Worm (Caenorhabditis elegans) whole organism, young adult: ENCODE measurements around the gene C03A3.2.

Experiments
- B0336.3 ChIP-seq: fragments of 200-800 bp; sonication (Bioruptor generic); IDR thresholded peaks from 2 replicates; pipeline ENCODE4 v1.3.6; 2022; ENCODE audit warnings: missing genetic modification characterization, missing compliant biosample characterization
- D2030.7 ChIP-seq: fragments of 200-800 bp; sonication (Bioruptor generic); IDR thresholded peaks from 2 replicates; pipeline ENCODE4 v1.3.6; 2022; ENCODE audit warnings: missing genetic modification reagents, missing genetic modification characterization, missing compliant biosample characterization
- K12H6.12 ChIP-seq: fragments of 200-800 bp; sonication (Bioruptor generic); optimal IDR thresholded peaks from 2 replicates; lab custom pipeline; 2018; ENCODE audit warnings: mild to moderate bottlenecking, missing genetic modification characterization, missing compliant biosample characterization
- ama-1 ChIP-seq, 3 experiments: fragments of 150-350 bp in 1 of 3; sonication (generic microtip) in 2 of 3; optimal IDR thresholded peaks; 2 replicates each; lab custom pipeline; 2014 to 2018; ENCODE audit warnings: missing biosample characterization in 2 of 3, missing genetic modification characterization in 2 of 3, missing genetic modification reagents in 2 of 3
- bed-2 ChIP-seq: fragments of 200-800 bp; sonication (Bioruptor generic); IDR thresholded peaks from 2 replicates; pipeline ENCODE4 v1.3.6; 2022; ENCODE audit warnings: missing genetic modification reagents, missing genetic modification characterization, missing compliant biosample characterization
- ccch-3 ChIP-seq: fragments of 200-800 bp; sonication (Bioruptor generic); optimal IDR thresholded peaks from 2 replicates; lab custom pipeline; 2018; ENCODE audit warnings: mild to moderate bottlenecking, missing genetic modification characterization, missing compliant biosample characterization
- efl-1 ChIP-seq: fragments of 150-350 bp; optimal IDR thresholded peaks from 2 replicates; lab custom pipeline; 2014; ENCODE audit warnings: missing biosample characterization, missing genetic modification reagents, missing genetic modification characterization
- nhr-80 ChIP-seq: sonication (generic microtip); optimal IDR thresholded peaks from 2 replicates; lab custom pipeline; 2016; ENCODE audit warnings: missing genetic modification characterization, missing compliant biosample characterization
- rec-8 ChIP-seq, 2 experiments: sonication (generic microtip); optimal IDR thresholded peaks; 2 replicates each; lab custom pipeline; 2016; ENCODE audit warnings: mild to moderate bottlenecking in 2 of 2, missing genetic modification characterization in 2 of 2, missing genetic modification reagents in 2 of 2, missing genotype in 2 of 2, missing biosample characterization in 1 of 2, missing compliant biosample characterization in 1 of 2, moderate library complexity in 1 of 2
- somi-1 ChIP-seq: fragments of 200-800 bp; sonication (Bioruptor generic); optimal IDR thresholded peaks from 2 replicates; lab custom pipeline; 2018; ENCODE audit warnings: mild to moderate bottlenecking, missing genetic modification characterization, missing compliant biosample characterization
- unc-62 ChIP-seq: fragments of 150-350 bp; optimal IDR thresholded peaks from 2 replicates; lab custom pipeline; 2014; ENCODE audit warnings: missing biosample characterization, missing genetic modification reagents, missing genetic modification characterization
- ztf-18 ChIP-seq: sonication (generic microtip); optimal IDR thresholded peaks from 2 replicates; lab custom pipeline; 2016; ENCODE audit warnings: missing genotype, mild to moderate bottlenecking, missing genetic modification characterization, missing compliant biosample characterization
- ztf-6 ChIP-seq: fragments of 200-800 bp; sonication (Bioruptor generic); IDR thresholded peaks from 2 replicates; pipeline ENCODE4 v1.3.6; 2022; ENCODE audit warnings: missing genetic modification reagents, missing genetic modification characterization, missing compliant biosample characterization

ce11 chrX:11290528-11290927 lies 27.9 kb downstream of the C03A3.2 start:
- no peak for TF ChIP-seq ztf-18 (tag; lab: Kevin White, UChicago)
- no peak for TF ChIP-seq bed-2
- TF ChIP-seq somi-1 (GFP tag; lab: Kevin White, UChicago) = no peak
- TF ChIP-seq B0336.3 (GFP tag; lab: Robert Waterston, UW) = no peak
- TF ChIP-seq K12H6.12 (tag; lab: Kevin White, UChicago) = no peak
- TF ChIP-seq efl-1 (GFP tag; lab: Kevin White, UChicago) = no peak
- TF ChIP-seq unc-62 (GFP tag; lab: Kevin White, UChicago) = no peak
- no peak for TF ChIP-seq rec-8 (tag; optimal IDR thresholded peaks at IDR 0.05; lab: Kevin White, UChicago)
- TF ChIP-seq ztf-6 (GFP tag; lab: Robert Waterston, UW) = no peak
- TF ChIP-seq ccch-3 = no peak
- no peak for TF ChIP-seq D2030.7 (GFP tag; lab: Robert Waterston, UW)
- TF ChIP-seq nhr-80 (tag; lab: Kevin White, UChicago) = no peak
- no peak for TF ChIP-seq ama-1 (optimal IDR thresholded peaks at IDR 0.05; lab: Kevin White, UChicago)
- no peak for TF ChIP-seq ama-1 (GFP tag; optimal IDR thresholded peaks at IDR 0.05; lab: Kevin White, UChicago)
